Fruit fly (Drosophila melanogaster): ENCODE data around the gene B-H2.

The B-H2 gene

dm6 chrX:17297924-17298591 is 16.3 kb upstream of the B-H2 start (continued):
- no peak for TF ChIP-seq pb (GFP tag; optimal IDR thresholded peaks at IDR 0.05)
- no peak for TF ChIP-seq Camta (GFP tag; optimal IDR thresholded peaks at IDR 0.05)
- TF ChIP-seq jigr1 (GFP tag; IDR thresholded peaks at IDR 0.05), result no peak
- TF ChIP-seq bowl (GFP tag; IDR thresholded peaks at IDR 0.05), result no peak
- TF ChIP-seq MESR4 (GFP tag; optimal IDR thresholded peaks at IDR 0.05), result no peak
- no peak for TF ChIP-seq eve (GFP tag; optimal IDR thresholded peaks at IDR 0.05)
- no peak for TF ChIP-seq Atf3 (GFP tag; optimal IDR thresholded peaks at IDR 0.05)
- no peak for TF ChIP-seq CG5245 (GFP tag; optimal IDR thresholded peaks at IDR 0.05)
- TF ChIP-seq Adf1 (GFP tag; IDR thresholded peaks at IDR 0.05), result no peak
- TF ChIP-seq CG1832 (GFP tag; optimal IDR thresholded peaks at IDR 0.05), result no peak
- no peak for TF ChIP-seq Nf-YB (GFP tag; optimal IDR thresholded peaks at IDR 0.05)
- no peak for TF ChIP-seq hbn (GFP tag; IDR thresholded peaks at IDR 0.05; ENCODE audit: partially characterized antibody)
- no peak for TF ChIP-seq TFAM (GFP tag; optimal IDR thresholded peaks at IDR 0.05)
- TF ChIP-seq fd3F (GFP tag; optimal IDR thresholded peaks at IDR 0.05), result no peak
- no peak for TF ChIP-seq CG14965 (GFP tag; optimal IDR thresholded peaks at IDR 0.05; ENCODE audit: borderline replicate concordance)
- TF ChIP-seq inv (GFP tag; IDR thresholded peaks at IDR 0.05; ENCODE audit: partially characterized antibody), result no peak
- no peak for TF ChIP-seq p53 (GFP tag; optimal IDR thresholded peaks at IDR 0.05)
- TF ChIP-seq ap (GFP tag; IDR thresholded peaks at IDR 0.05), result no peak
- no peak for TF ChIP-seq CG2199 (GFP tag; IDR thresholded peaks at IDR 0.05)
- no peak for TF ChIP-seq ssp (GFP tag; IDR thresholded peaks at IDR 0.05)
- no peak for TF ChIP-seq exex (tag; optimal IDR thresholded peaks at IDR 0.05)
- TF ChIP-seq psq (GFP tag; optimal IDR thresholded peaks at IDR 0.05), result no peak
- no peak for TF ChIP-seq Poxn (GFP tag; IDR thresholded peaks at IDR 0.05)
- TF ChIP-seq CG8359 (GFP tag; optimal IDR thresholded peaks at IDR 0.05; ENCODE audit: borderline replicate concordance), result no peak
- TF ChIP-seq salm (tag; optimal IDR thresholded peaks at IDR 0.05), result no peak
- no peak for TF ChIP-seq YL-1 (GFP tag; optimal IDR thresholded peaks at IDR 0.05)
- no peak for TF ChIP-seq CG15011 (GFP tag; optimal IDR thresholded peaks at IDR 0.05)
- no peak for TF ChIP-seq CG11398 (GFP tag; optimal IDR thresholded peaks at IDR 0.05)
- no peak for TF ChIP-seq amos (GFP tag; IDR thresholded peaks at IDR 0.05; ENCODE audit: partially characterized antibody)
- no peak for TF ChIP-seq Dp (GFP tag; optimal IDR thresholded peaks at IDR 0.05)
- TF ChIP-seq Dfd (GFP tag; optimal IDR thresholded peaks at IDR 0.05), result no peak
- no peak for TF ChIP-seq ab (GFP tag; optimal IDR thresholded peaks at IDR 0.05)
- no peak for TF ChIP-seq CG15073 (GFP tag; optimal IDR thresholded peaks at IDR 0.05)
- TF ChIP-seq Oli (tag; optimal IDR thresholded peaks at IDR 0.05), result peak; percentile 51
- TF ChIP-seq Xbp1 (GFP tag; optimal IDR thresholded peaks at IDR 0.05), result peak; percentile 2
- no peak for TF ChIP-seq HLHmδ (GFP tag; optimal IDR thresholded peaks at IDR 0.05)
- no peak for TF ChIP-seq jumu (GFP tag; optimal IDR thresholded peaks at IDR 0.05)
- TF ChIP-seq CG9215 (GFP tag; IDR thresholded peaks at IDR 0.05), result no peak
- no peak for TF ChIP-seq ems (GFP tag; optimal IDR thresholded peaks at IDR 0.05)
- no peak for TF ChIP-seq CG13424 (tag; optimal IDR thresholded peaks at IDR 0.05)
- TF ChIP-seq CG12104 (GFP tag; optimal IDR thresholded peaks at IDR 0.05), result no peak
- no peak for TF ChIP-seq CG15601 (tag; optimal IDR thresholded peaks at IDR 0.05)
- no peak for TF ChIP-seq CG4854 (GFP tag; optimal IDR thresholded peaks at IDR 0.05)
- TF ChIP-seq chm (GFP tag; IDR thresholded peaks at IDR 0.05), result no peak
- TF ChIP-seq corto (GFP tag; optimal IDR thresholded peaks at IDR 0.05), result no peak
- TF ChIP-seq gro (GFP tag; optimal IDR thresholded peaks at IDR 0.05), result no peak
- TF ChIP-seq crc (GFP tag; optimal IDR thresholded peaks at IDR 0.05), result no peak
- no peak for TF ChIP-seq CG12155 (GFP tag; optimal IDR thresholded peaks at IDR 0.05)
- TF ChIP-seq grn (GFP tag; optimal IDR thresholded peaks at IDR 0.05), result no peak
- no peak for TF ChIP-seq hth (optimal IDR thresholded peaks at IDR 0.05)
- TF ChIP-seq B-H2 (GFP tag; optimal IDR thresholded peaks at IDR 0.05), result no peak

Data from whole organism, embryonic.